Fruit fly (Drosophila melanogaster): Measurements from ENCODE around the gene Gyc76C.

Gene Gyc76C

DNA sequence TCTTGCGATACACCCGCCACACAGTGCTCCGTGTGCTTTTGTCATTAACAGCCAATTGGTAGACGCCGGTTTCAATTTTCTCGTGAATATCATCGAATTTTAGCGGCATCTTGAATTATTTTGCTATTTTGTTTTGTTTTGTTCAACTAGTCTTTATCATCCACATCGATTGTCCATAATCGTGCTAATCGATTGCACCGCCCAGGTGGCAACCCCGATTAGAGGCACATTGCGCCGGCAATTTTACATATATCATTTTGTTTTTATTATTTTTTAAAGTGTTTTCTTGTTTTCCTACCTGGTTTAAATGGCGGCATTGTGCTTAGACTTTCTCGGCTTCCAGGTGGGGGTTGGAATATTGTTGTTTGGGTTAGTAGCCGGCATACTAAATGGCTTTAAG is 12.5 kb upstream of the Gyc76C start, which contains the start of gene CG34116 (continued):
- no peak for TF ChIP-seq fd3F (GFP tag; optimal IDR thresholded peaks at IDR 0.05)
- no peak for TF ChIP-seq CG18764 (GFP tag; optimal IDR thresholded peaks at IDR 0.05)
- no peak for TF ChIP-seq lmd (GFP tag; IDR thresholded peaks at IDR 0.05)
- TF ChIP-seq sima (GFP tag; optimal IDR thresholded peaks at IDR 0.05): no peak
- TF ChIP-seq CG11456 (GFP tag; IDR thresholded peaks at IDR 0.05): no peak
- TF ChIP-seq Med (GFP tag): no peak
- TF ChIP-seq CG9876 (GFP tag; optimal IDR thresholded peaks at IDR 0.05): no peak
- TF ChIP-seq CG7963 (GFP tag; IDR thresholded peaks at IDR 0.05; ENCODE audit: partially characterized antibody): peak; percentile 38; the same call in 2 of the 3 replicates
- TF ChIP-seq Dfd (GFP tag; optimal IDR thresholded peaks at IDR 0.05): no peak
- TF ChIP-seq CG12299 (tag; optimal IDR thresholded peaks at IDR 0.05): no peak
- no peak for TF ChIP-seq NFAT (GFP tag; IDR thresholded peaks at IDR 0.05)
- no peak for TF ChIP-seq CG15073 (GFP tag; optimal IDR thresholded peaks at IDR 0.05)
- no peak for TF ChIP-seq CG13424 (tag; optimal IDR thresholded peaks at IDR 0.05)
- peak; percentile 22 for TF ChIP-seq Sin3A (optimal IDR thresholded peaks at IDR 0.05)
- TF ChIP-seq gt (GFP tag; IDR thresholded peaks at IDR 0.05): no peak
- no peak for TF ChIP-seq CG2875 (GFP tag; optimal IDR thresholded peaks at IDR 0.05)
- TF ChIP-seq CG11247 (GFP tag; IDR thresholded peaks at IDR 0.05): no peak
- no peak for TF ChIP-seq sob (GFP tag; IDR thresholded peaks at IDR 0.05)
- no peak for TF ChIP-seq CG11398 (GFP tag; optimal IDR thresholded peaks at IDR 0.05)
- no peak for TF ChIP-seq Ets97D (GFP tag; optimal IDR thresholded peaks at IDR 0.05)
- TF ChIP-seq Antp (GFP tag; optimal IDR thresholded peaks at IDR 0.05): no peak
- TF ChIP-seq stc (GFP tag; IDR thresholded peaks at IDR 0.05): no peak
- no peak for TF ChIP-seq CG7987 (GFP tag; optimal IDR thresholded peaks at IDR 0.05)
- no peak for TF ChIP-seq CG10462 (GFP tag; optimal IDR thresholded peaks at IDR 0.05)
- TF ChIP-seq al (GFP tag; IDR thresholded peaks at IDR 0.05): no peak
- peak; percentile 59 for TF ChIP-seq CG34224 (GFP tag; IDR thresholded peaks at IDR 0.05; ENCODE audit: partially characterized antibody)
- no peak for TF ChIP-seq hth (optimal IDR thresholded peaks at IDR 0.05)
- no peak for TF ChIP-seq CG15479 (GFP tag; optimal IDR thresholded peaks at IDR 0.05)
- no peak for TF ChIP-seq emc (GFP tag; optimal IDR thresholded peaks at IDR 0.05)
- no peak for TF ChIP-seq peb (GFP tag; IDR thresholded peaks at IDR 0.05)
- no peak for TF ChIP-seq CG15269 (tag; optimal IDR thresholded peaks at IDR 0.05)
- no peak for TF ChIP-seq Kr (GFP tag; optimal IDR thresholded peaks at IDR 0.05)
- no peak for TF ChIP-seq chm (GFP tag; IDR thresholded peaks at IDR 0.05)
- no peak for TF ChIP-seq CG7839 (tag; optimal IDR thresholded peaks at IDR 0.05)
- no peak for TF ChIP-seq CG1792 (GFP tag; optimal IDR thresholded peaks at IDR 0.05)
- TF ChIP-seq lab (GFP tag; optimal IDR thresholded peaks at IDR 0.05): no peak
- no peak for TF ChIP-seq CG9215 (GFP tag; IDR thresholded peaks at IDR 0.05)
- no peak for TF ChIP-seq CG33557 (GFP tag; optimal IDR thresholded peaks at IDR 0.05)
- no peak for TF ChIP-seq CG10209 (GFP tag; optimal IDR thresholded peaks at IDR 0.05)
- TF ChIP-seq Spps (tag; optimal IDR thresholded peaks at IDR 0.05): no peak
- peak; percentile 59 for TF ChIP-seq nerfin-2 (GFP tag; IDR thresholded peaks at IDR 0.05; ENCODE audit: partially characterized antibody)
- TF ChIP-seq cg (GFP tag; optimal IDR thresholded peaks at IDR 0.05): peak; percentile 7
- TF ChIP-seq CG16813 (GFP tag; IDR thresholded peaks at IDR 0.05; ENCODE audit: partially characterized antibody): peak; percentile 61
- peak; percentile 65; the same call in 2 of the 3 replicates for TF ChIP-seq knrl (GFP tag; IDR thresholded peaks at IDR 0.05; ENCODE audit: partially characterized antibody)
- peak; percentile 15; the same call in 1 of the 2 replicates for TF ChIP-seq E2f2 (GFP tag; IDR thresholded peaks at IDR 0.05)
- TF ChIP-seq MESR4 (GFP tag; optimal IDR thresholded peaks at IDR 0.05): peak; percentile 14
- no peak for TF ChIP-seq CG6765 (GFP tag; optimal IDR thresholded peaks at IDR 0.05)
- no peak for TF ChIP-seq ERR (GFP tag; optimal IDR thresholded peaks at IDR 0.05)
- no peak for TF ChIP-seq CG30403 (GFP tag; optimal IDR thresholded peaks at IDR 0.05)
- no peak for TF ChIP-seq Nf-YC (tag; optimal IDR thresholded peaks at IDR 0.05)
- TF ChIP-seq CG12219 (GFP tag; optimal IDR thresholded peaks at IDR 0.05): no peak
- TF ChIP-seq row (GFP tag; IDR thresholded peaks at IDR 0.05): no peak
